Fruit fly (Drosophila melanogaster) whole organism, embryonic: Measurements from ENCODE around the gene Frmd5.

Experiments
- ATbp ChIP-seq: fragments of 200-800 bp; sonication (Bioruptor generic); optimal IDR thresholded peaks from 2 replicates; lab custom pipeline; 2017; ENCODE audit warnings: missing biosample characterization, mild to moderate bottlenecking, missing genetic modification characterization, missing genetic modification reagents
- C15 ChIP-seq: fragments of 200-800 bp; sonication (Bioruptor generic); IDR thresholded peaks from 3 replicates; pipeline ENCODE4 v1.3.6; 2022; ENCODE audit warnings: missing biosample characterization, missing genetic modification characterization
- CG10209 ChIP-seq: fragments of 200-800 bp; sonication (Bioruptor generic); optimal IDR thresholded peaks from 3 replicates; lab custom pipeline; 2017; ENCODE audit warnings: missing biosample characterization, mild to moderate bottlenecking, missing genetic modification characterization, missing genetic modification reagents
- CG10654 ChIP-seq: fragments of 200-800 bp; sonication (Bioruptor generic); optimal IDR thresholded peaks from 2 replicates; lab custom pipeline; 2016; ENCODE audit warnings: missing biosample characterization, missing genetic modification characterization
- CG12071 ChIP-seq: fragments of 200-800 bp; sonication (Bioruptor generic); optimal IDR thresholded peaks from 3 replicates; lab custom pipeline; 2018; ENCODE audit warnings: missing biosample characterization, mild to moderate bottlenecking, missing genetic modification characterization
- CG13894 ChIP-seq: fragments of 200-800 bp; sonication (Bioruptor generic); optimal IDR thresholded peaks from 3 replicates; lab custom pipeline; 2018; ENCODE audit warnings: missing biosample characterization, mild to moderate bottlenecking, missing genetic modification characterization, moderate library complexity
- CG2116 ChIP-seq: fragments of 200-800 bp; sonication (Bioruptor generic); optimal IDR thresholded peaks from 3 replicates; lab custom pipeline; 2018; ENCODE audit warnings: missing biosample characterization, mild to moderate bottlenecking, missing genetic modification characterization
- CG31224 ChIP-seq: fragments of 200-800 bp; sonication (Bioruptor generic); IDR thresholded peaks from 2 replicates; pipeline ENCODE4 v1.3.6; 2022; ENCODE audit warnings: missing biosample characterization, missing genetic modification characterization
- CG31441 ChIP-seq: fragments of 200-800 bp; sonication (Bioruptor generic); IDR thresholded peaks from 2 replicates; pipeline ENCODE4 v1.3.6; 2022; ENCODE audit warnings: missing biosample characterization, missing genetic modification characterization
- CG3407 ChIP-seq: fragments of 200-800 bp; sonication (Bioruptor generic); optimal IDR thresholded peaks from 2 replicates; lab custom pipeline; 2018; ENCODE audit warnings: missing biosample characterization, mild to moderate bottlenecking, missing genetic modification characterization
- CG34422 ChIP-seq: fragments of 200-800 bp; sonication (Bioruptor generic); IDR thresholded peaks from 3 replicates; pipeline ENCODE4 v1.3.6; 2022; ENCODE audit warnings: missing biosample characterization, missing genetic modification characterization
- CG43689 ChIP-seq: fragments of 200-800 bp; sonication (Bioruptor generic); IDR thresholded peaks from 2 replicates; pipeline ENCODE4 v1.3.6; 2022; ENCODE audit warnings: missing biosample characterization, missing genetic modification characterization
- CG6813 ChIP-seq: fragments of 200-800 bp; sonication (Bioruptor generic); optimal IDR thresholded peaks from 2 replicates; lab custom pipeline; 2017; ENCODE audit warnings: missing biosample characterization, missing genetic modification characterization, mild to moderate bottlenecking, moderate library complexity, missing genetic modification reagents
- CG8359 ChIP-seq: fragments of 200-800 bp; sonication (Bioruptor generic); optimal IDR thresholded peaks from 2 replicates; lab custom pipeline; 2017; ENCODE audit warnings: missing biosample characterization, mild to moderate bottlenecking, missing genetic modification characterization, borderline replicate concordance
- CG9876 ChIP-seq: fragments of 200-800 bp; sonication (Bioruptor generic); optimal IDR thresholded peaks from 2 replicates; lab custom pipeline; 2016; ENCODE audit warnings: missing biosample characterization, missing genetic modification characterization
- Camta ChIP-seq: fragments of 200-800 bp; sonication (Bioruptor generic); optimal IDR thresholded peaks from 2 replicates; lab custom pipeline; 2016; ENCODE audit warnings: missing biosample characterization, missing genetic modification characterization
- Dek ChIP-seq: fragments of 200-800 bp; sonication (Bioruptor generic); optimal IDR thresholded peaks from 3 replicates; lab custom pipeline; 2019; ENCODE audit warnings: missing biosample characterization, mild to moderate bottlenecking, missing genetic modification characterization, moderate library complexity
- Dfd ChIP-seq, 2 experiments: fragments of >200 bp; optimal IDR thresholded peaks; 2 replicates each; lab custom pipeline; 2017; ENCODE audit warnings: missing biosample characterization in 2 of 2, missing genetic modification characterization in 2 of 2
- Ets65A ChIP-seq: fragments of 200-800 bp; sonication (Bioruptor generic); peaks from one replicate; lab custom pipeline; 2016; ENCODE audit warnings: missing biosample characterization, missing genetic modification characterization
- Fer3 ChIP-seq: fragments of 200-800 bp; sonication (Bioruptor generic); optimal IDR thresholded peaks from 2 replicates; lab custom pipeline; 2018; ENCODE audit warnings: missing biosample characterization, mild to moderate bottlenecking, missing genetic modification characterization, moderate library complexity
- GATAe ChIP-seq: fragments of 200-800 bp; sonication (Bioruptor generic); conservative IDR thresholded peaks from 2 replicates; pipeline ENCODE4 v1.3.6; 2022; ENCODE audit warnings: missing biosample characterization, missing genetic modification characterization
- H15 ChIP-seq: fragments of 200-800 bp; sonication (Bioruptor generic); IDR thresholded peaks from 3 replicates; pipeline ENCODE4 v1.3.6; 2022; ENCODE audit warnings: missing biosample characterization, missing genetic modification characterization
- H2.0 ChIP-seq: fragments of 200-800 bp; sonication (Bioruptor generic); IDR thresholded peaks from 2 replicates; pipeline ENCODE4 v1.3.6; 2022; ENCODE audit warnings: missing biosample characterization, missing genetic modification characterization
- Hr51 ChIP-seq, 2 experiments: fragments of 200-800 bp; sonication (Bioruptor generic); optimal IDR thresholded peaks; 2 replicates in 1 of 2; 3 replicates in 1 of 2; lab custom pipeline; 2016 to 2018; ENCODE audit warnings: missing biosample characterization in 2 of 2, missing genetic modification characterization in 2 of 2, mild to moderate bottlenecking in 1 of 2, moderate library complexity in 1 of 2
- Lhr ChIP-seq: fragments of 200-800 bp; sonication (Bioruptor generic); optimal IDR thresholded peaks from 3 replicates; lab custom pipeline; 2017; ENCODE audit warnings: mild to moderate bottlenecking, missing biosample characterization, missing genetic modification reagents, missing genetic modification characterization
- Sox102F ChIP-seq: fragments of 200-800 bp; sonication (Bioruptor generic); optimal IDR thresholded peaks from 2 replicates; lab custom pipeline; 2018; ENCODE audit warnings: missing biosample characterization, mild to moderate bottlenecking, missing genetic modification characterization, moderate library complexity
- Spps ChIP-seq: fragments of 200-800 bp; sonication (Bioruptor generic); optimal IDR thresholded peaks from 2 replicates; lab custom pipeline; 2018; ENCODE audit warnings: missing biosample characterization, mild to moderate bottlenecking, missing genetic modification characterization
- Stat92E ChIP-seq, 3 experiments: fragments of >200 bp in 2 of 3; fragments of 200-800 bp in 1 of 3; sonication (Bioruptor generic) in 1 of 3; optimal IDR thresholded peaks; 2 replicates each; lab custom pipeline; 2017 to 2019; ENCODE audit warnings: missing biosample characterization in 3 of 3, missing genetic modification characterization in 3 of 3, mild to moderate bottlenecking in 1 of 3, moderate library complexity in 1 of 3
- ac ChIP-seq: fragments of 200-800 bp; sonication (Bioruptor generic); optimal IDR thresholded peaks from 3 replicates; lab custom pipeline; 2017; ENCODE audit warnings: missing biosample characterization, mild to moderate bottlenecking, missing genetic modification characterization
- bbx ChIP-seq: fragments of 200-800 bp; sonication (Bioruptor generic); IDR thresholded peaks from 2 replicates; pipeline ENCODE4 v1.3.6; 2022; ENCODE audit warnings: missing biosample characterization, missing genetic modification characterization; ENCODE audit not compliant: partially characterized antibody
- fd96Cb ChIP-seq: fragments of 200-800 bp; sonication (Bioruptor generic); optimal IDR thresholded peaks from 2 replicates; lab custom pipeline; 2018; ENCODE audit warnings: missing biosample characterization, mild to moderate bottlenecking, missing genetic modification characterization, moderate library complexity
- gce ChIP-seq: fragments of 200-800 bp; sonication (Bioruptor generic); IDR thresholded peaks from 3 replicates; pipeline ENCODE4 v1.3.6; 2022; ENCODE audit warnings: missing biosample characterization, missing genetic modification characterization
- grn ChIP-seq: fragments of 200-800 bp; sonication (Bioruptor generic); optimal IDR thresholded peaks from 3 replicates; lab custom pipeline; 2017; ENCODE audit warnings: missing biosample characterization, missing genetic modification characterization
- h ChIP-seq: fragments of >200 bp; optimal IDR thresholded peaks from 2 replicates; lab custom pipeline; 2017
- insv ChIP-seq, 2 experiments: fragments of 200-800 bp; sonication (Bioruptor generic); optimal IDR thresholded peaks; 3 replicates each; lab custom pipeline; 2016 to 2018; ENCODE audit warnings: missing biosample characterization in 2 of 2, missing genetic modification characterization in 2 of 2
- inv ChIP-seq: fragments of 200-800 bp; sonication (Bioruptor generic); IDR thresholded peaks from 2 replicates; pipeline ENCODE4 v1.3.6; 2022; ENCODE audit warnings: missing biosample characterization, missing genetic modification characterization; ENCODE audit not compliant: partially characterized antibody
- kay ChIP-seq: fragments of 200-800 bp; sonication (Bioruptor generic); optimal IDR thresholded peaks from 2 replicates; lab custom pipeline; 2016; ENCODE audit warnings: missing biosample characterization, missing genetic modification characterization
- lov ChIP-seq, 2 experiments: fragments of 200-800 bp in 1 of 2; fragments of >200 bp in 1 of 2; sonication (Bioruptor generic) in 1 of 2; IDR thresholded peaks in 1 of 2; optimal IDR thresholded peaks in 1 of 2; 2 replicates in 1 of 2; 3 replicates in 1 of 2; pipeline versions ENCODE4 v1.3.6 to Lab custom; 2017 to 2022; ENCODE audit warnings: missing biosample characterization in 1 of 2, missing genetic modification characterization in 1 of 2
- maf-S ChIP-seq: fragments of 200-800 bp; sonication (Bioruptor generic); optimal IDR thresholded peaks from 2 replicates; lab custom pipeline; 2016; ENCODE audit warnings: missing biosample characterization, missing genetic modification characterization
- p53 ChIP-seq: fragments of 200-800 bp; sonication (Bioruptor generic); optimal IDR thresholded peaks from 2 replicates; lab custom pipeline; 2016; ENCODE audit warnings: missing biosample characterization, missing genetic modification characterization
- phol ChIP-seq: fragments of 200-800 bp; sonication (Bioruptor generic); optimal IDR thresholded peaks from 3 replicates; lab custom pipeline; 2018; ENCODE audit warnings: missing biosample characterization, mild to moderate bottlenecking, missing genetic modification characterization, moderate library complexity
- pum ChIP-seq: fragments of 200-800 bp; sonication (Bioruptor generic); optimal IDR thresholded peaks from 2 replicates; lab custom pipeline; 2016; ENCODE audit warnings: missing biosample characterization, missing genetic modification characterization
- pzg ChIP-seq: fragments of 200-800 bp; sonication (Bioruptor generic); optimal IDR thresholded peaks from 3 replicates; lab custom pipeline; 2018; ENCODE audit warnings: missing biosample characterization, mild to moderate bottlenecking, missing genetic modification characterization, moderate library complexity
- repo ChIP-seq: fragments of 200-800 bp; sonication (Bioruptor generic); optimal IDR thresholded peaks from 2 replicates; lab custom pipeline; 2016; ENCODE audit warnings: missing biosample characterization, missing genetic modification characterization
- sd ChIP-seq: fragments of 200-800 bp; sonication (Bioruptor generic); optimal IDR thresholded peaks from 3 replicates; lab custom pipeline; 2018; ENCODE audit warnings: missing biosample characterization, mild to moderate bottlenecking, missing genetic modification characterization, moderate library complexity
- stwl ChIP-seq: fragments of 200-800 bp; sonication (Bioruptor generic); optimal IDR thresholded peaks from 3 replicates; lab custom pipeline; 2018; ENCODE audit warnings: missing biosample characterization, mild to moderate bottlenecking, missing genetic modification characterization, moderate library complexity
- toy ChIP-seq: fragments of 200-800 bp; sonication (Bioruptor generic); IDR thresholded peaks from 2 replicates; pipeline ENCODE4 v1.3.6; 2022; ENCODE audit warnings: missing biosample characterization, missing genetic modification characterization
- twi ChIP-seq: fragments of 200-800 bp; optimal IDR thresholded peaks from 2 replicates; lab custom pipeline; 2019; ENCODE audit warnings: missing biosample characterization, mild to moderate bottlenecking, missing genetic modification characterization, moderate library complexity
- zfh2 ChIP-seq: fragments of 200-800 bp; sonication (Bioruptor generic); optimal IDR thresholded peaks from 2 replicates; lab custom pipeline; 2016; ENCODE audit warnings: missing biosample characterization, missing genetic modification characterization

The Frmd5 gene

dm6 chr2L:10310614-10311382 lies 33.4 kb upstream of the Frmd5 start, which contains the start of gene Cdk5alpha (continued):
- TF ChIP-seq CG10654 (no peak), fd96Cb (tag; lab: Kevin White, UChicago) (no peak), kay (GFP tag; lab: Kevin White, UChicago) (no peak), CG34422 (GFP tag; lab: Robert Waterston, UW) (no peak), phol (tag; lab: Kevin White, UChicago) (no peak), CG6813 (GFP tag; lab: Kevin White, UChicago) (no peak), CG31224 (GFP tag; lab: Robert Waterston, UW) (no peak), CG2116 (GFP tag; lab: Kevin White, UChicago) (peak; percentile 18), CG9876 (GFP tag; lab: Kevin White, UChicago) (no peak), CG12071 (GFP tag; lab: Kevin White, UChicago) (no peak), stwl (tag; lab: Kevin White, UChicago) (peak; percentile 98), gce (no peak), Ets65A (GFP tag; lab: Kevin White, UChicago) (peak; percentile 79), h (lab: Kevin White, UChicago) (no peak), CG43689 (no peak), sd (tag; lab: Kevin White, UChicago) (no peak), Camta (GFP tag; lab: Kevin White, UChicago) (no peak), ATbp (no peak), C15 (GFP tag; lab: Robert Waterston, UW) (no peak), H2.0 (GFP tag; lab: Robert Waterston, UW) (no peak), inv (GFP tag; lab: Robert Waterston, UW) (no peak), insv (GFP tag; optimal IDR thresholded peaks at IDR 0.05; lab: Kevin White, UChicago) (no peak), pum (GFP tag; lab: Kevin White, UChicago) (no peak), GATAe (GFP tag; lab: Robert Waterston, UW) (no peak), pzg (GFP tag; lab: Kevin White, UChicago) (peak; percentile 18), CG8359 (GFP tag; lab: Kevin White, UChicago) (no peak), Hr51 (GFP tag; optimal IDR thresholded peaks at IDR 0.05; lab: Kevin White, UChicago) (no peak), CG31441 (no peak), Dfd (GFP tag; optimal IDR thresholded peaks at IDR 0.05; lab: Kevin White, UChicago) (no peak), CG3407 (GFP tag; lab: Kevin White, UChicago) (no peak), H15 (no peak), Spps (tag; lab: Kevin White, UChicago) (no peak), bbx (GFP tag; lab: Robert Waterston, UW) (peak; percentile 29), twi (tag; lab: Kevin White, UChicago) (no peak), grn (GFP tag; lab: Kevin White, UChicago) (peak; percentile 24), toy (GFP tag; lab: Robert Waterston, UW) (no peak), Stat92E (GFP tag; optimal IDR thresholded peaks at IDR 0.05; lab: Kevin White, UChicago) (no peak), Sox102F (GFP tag; lab: Kevin White, UChicago) (no peak), Dek (no peak), CG10209 (no peak), ac (no peak), p53 (GFP tag; lab: Kevin White, UChicago) (no peak), Lhr (GFP tag; lab: Kevin White, UChicago) (no peak), maf-S (GFP tag; lab: Kevin White, UChicago) (no peak), lov (optimal IDR thresholded peaks at IDR 0.05; lab: Kevin White, UChicago) (no peak), lov (GFP tag; IDR thresholded peaks at IDR 0.05; lab: Robert Waterston, UW) (no peak), Fer3 (tag; lab: Kevin White, UChicago) (no peak), zfh2 (GFP tag; lab: Kevin White, UChicago) (no peak), repo (no peak), CG13894 (tag; lab: Kevin White, UChicago) (no peak)
